Fruit fly (Drosophila melanogaster) whole organism, embryonic: ENCODE data around the gene Gr93d.

Experiments
- Blimp-1 ChIP-seq: fragments of 200-800 bp; sonication (Bioruptor generic); optimal IDR thresholded peaks from 3 replicates; lab custom pipeline; 2018; ENCODE audit warnings: missing biosample characterization, missing genetic modification characterization, mild to moderate bottlenecking, moderate library complexity, missing genetic modification reagents
- CG10654 ChIP-seq: fragments of 200-800 bp; sonication (Bioruptor generic); optimal IDR thresholded peaks from 2 replicates; lab custom pipeline; 2016; ENCODE audit warnings: missing biosample characterization, missing genetic modification characterization
- CG11398 ChIP-seq: fragments of 200-800 bp; sonication (Bioruptor generic); optimal IDR thresholded peaks from 2 replicates; lab custom pipeline; 2016; ENCODE audit warnings: missing biosample characterization, missing genetic modification characterization
- CG11723 ChIP-seq: fragments of 200-800 bp; sonication (Bioruptor generic); optimal IDR thresholded peaks from 2 replicates; lab custom pipeline; 2017; ENCODE audit warnings: missing biosample characterization, mild to moderate bottlenecking, missing genetic modification characterization
- CG12071 ChIP-seq: fragments of 200-800 bp; sonication (Bioruptor generic); optimal IDR thresholded peaks from 3 replicates; lab custom pipeline; 2018; ENCODE audit warnings: missing biosample characterization, mild to moderate bottlenecking, missing genetic modification characterization
- CG12744 ChIP-seq: fragments of 200-800 bp; sonication (Bioruptor generic); optimal IDR thresholded peaks from 2 replicates; lab custom pipeline; 2016; ENCODE audit warnings: missing biosample characterization, missing genetic modification characterization
- CG13287 ChIP-seq: fragments of 200-800 bp; sonication (Bioruptor generic); IDR thresholded peaks from 2 replicates; pipeline ENCODE4 v1.3.6; 2022; ENCODE audit warnings: missing biosample characterization, missing genetic modification characterization; ENCODE audit not compliant: partially characterized antibody
- CG18619 ChIP-seq: fragments of 200-800 bp; sonication (Bioruptor generic); optimal IDR thresholded peaks from 3 replicates; lab custom pipeline; 2017; ENCODE audit warnings: missing biosample characterization, mild to moderate bottlenecking, missing genetic modification characterization
- CG30403 ChIP-seq: fragments of 200-800 bp; sonication (Bioruptor generic); optimal IDR thresholded peaks from 3 replicates; lab custom pipeline; 2016; ENCODE audit warnings: missing biosample characterization, missing genetic modification characterization
- CG34376 ChIP-seq: fragments of 200-800 bp; sonication (Bioruptor generic); optimal IDR thresholded peaks from 2 replicates; lab custom pipeline; 2018; ENCODE audit warnings: missing biosample characterization, mild to moderate bottlenecking, missing genetic modification characterization
- CG3847 ChIP-seq: fragments of 200-800 bp; sonication (Bioruptor generic); IDR thresholded peaks from 2 replicates; pipeline ENCODE4 v1.3.6; 2022; ENCODE audit warnings: missing biosample characterization, missing genetic modification characterization
- CG5953 ChIP-seq: fragments of 200-800 bp; sonication (Bioruptor generic); IDR thresholded peaks from 2 replicates; pipeline ENCODE4 v1.3.6; 2022; ENCODE audit warnings: missing biosample characterization, missing genetic modification characterization
- CG6654 ChIP-seq: fragments of 200-800 bp; sonication (Bioruptor generic); optimal IDR thresholded peaks from 2 replicates; lab custom pipeline; 2017; ENCODE audit warnings: missing biosample characterization, mild to moderate bottlenecking, missing genetic modification characterization
- CG7271 ChIP-seq: fragments of 200-800 bp; sonication (Bioruptor generic); optimal IDR thresholded peaks from 2 replicates; lab custom pipeline; 2018; ENCODE audit warnings: missing biosample characterization, mild to moderate bottlenecking, missing genetic modification characterization, moderate library complexity
- CG7556 ChIP-seq: fragments of 200-800 bp; sonication (Bioruptor generic); optimal IDR thresholded peaks from 2 replicates; lab custom pipeline; 2017; ENCODE audit warnings: missing biosample characterization, mild to moderate bottlenecking, missing genetic modification characterization
- CG7786 ChIP-seq: fragments of 200-800 bp; sonication (Bioruptor generic); optimal IDR thresholded peaks from 2 replicates; lab custom pipeline; 2016; ENCODE audit warnings: missing biosample characterization, missing genetic modification characterization
- CG7928 ChIP-seq: fragments of 200-800 bp; sonication (Bioruptor generic); optimal IDR thresholded peaks from 2 replicates; lab custom pipeline; 2017; ENCODE audit warnings: missing biosample characterization, mild to moderate bottlenecking, missing genetic modification characterization
- CG8290 ChIP-seq, 3 experiments: fragments of 200-800 bp; sonication (Bioruptor generic); optimal IDR thresholded peaks; 2 replicates each; lab custom pipeline; 2016 to 2019; ENCODE audit warnings: missing biosample characterization in 3 of 3, missing genetic modification characterization in 3 of 3, mild to moderate bottlenecking in 2 of 3, moderate library complexity in 1 of 3
- CG8765 ChIP-seq: fragments of 200-800 bp; sonication (Bioruptor generic); IDR thresholded peaks from 2 replicates; pipeline ENCODE4 v1.3.6; 2022; ENCODE audit warnings: missing biosample characterization, missing genetic modification characterization
- CG9437 ChIP-seq: fragments of 200-800 bp; sonication (Bioruptor generic); optimal IDR thresholded peaks from 2 replicates; lab custom pipeline; 2018; ENCODE audit warnings: missing biosample characterization, mild to moderate bottlenecking, missing genetic modification characterization
- Gug ChIP-seq: fragments of 200-800 bp; sonication (Bioruptor generic); IDR thresholded peaks from 4 replicates; pipeline ENCODE4 v1.3.6; 2022; ENCODE audit warnings: missing biosample characterization, missing genetic modification characterization
- Hr39 ChIP-seq: fragments of >200 bp; optimal IDR thresholded peaks from 2 replicates; lab custom pipeline; 2017
- Hr78 ChIP-seq, 2 experiments: fragments of 200-800 bp in 1 of 2; fragments of >200 bp in 1 of 2; sonication (Bioruptor generic) in 1 of 2; optimal IDR thresholded peaks; 2 replicates each; lab custom pipeline; 2017 to 2019; ENCODE audit warnings: missing biosample characterization in 2 of 2, missing genetic modification characterization in 2 of 2, mild to moderate bottlenecking in 1 of 2, moderate library complexity in 1 of 2
- Med ChIP-seq: fragments of 200-800 bp; sonication (Bioruptor generic); peaks from one replicate; lab custom pipeline; 2016; ENCODE audit warnings: missing biosample characterization, missing genetic modification characterization, mild to moderate bottlenecking, inconsistent platforms, moderate library complexity
- Meics ChIP-seq: fragments of 200-800 bp; sonication (Bioruptor generic); optimal IDR thresholded peaks from 2 replicates; lab custom pipeline; 2017; ENCODE audit warnings: missing biosample characterization, mild to moderate bottlenecking, missing genetic modification characterization
- Optix ChIP-seq: fragments of 200-800 bp; sonication (Bioruptor generic); IDR thresholded peaks from 3 replicates; pipeline ENCODE4 v1.3.6; 2022; ENCODE audit warnings: missing biosample characterization, missing genetic modification characterization
- Ptx1 ChIP-seq: fragments of 200-800 bp; sonication (Bioruptor generic); IDR thresholded peaks from 2 replicates; pipeline ENCODE4 v1.3.6; 2022; ENCODE audit warnings: missing biosample characterization, missing genetic modification characterization
- Rx ChIP-seq: fragments of 200-800 bp; sonication (Bioruptor generic); IDR thresholded peaks from 2 replicates; pipeline ENCODE4 v1.3.6; 2022; ENCODE audit warnings: missing biosample characterization, missing genetic modification characterization
- Sry-β ChIP-seq: fragments of 200-800 bp; sonication (Bioruptor generic); optimal IDR thresholded peaks from 2 replicates; lab custom pipeline; 2018; ENCODE audit warnings: missing biosample characterization, mild to moderate bottlenecking, missing genetic modification characterization, moderate library complexity
- Stat92E ChIP-seq, 3 experiments: fragments of >200 bp in 2 of 3; fragments of 200-800 bp in 1 of 3; sonication (Bioruptor generic) in 1 of 3; optimal IDR thresholded peaks; 2 replicates each; lab custom pipeline; 2017 to 2019; ENCODE audit warnings: missing biosample characterization in 3 of 3, missing genetic modification characterization in 3 of 3, mild to moderate bottlenecking in 1 of 3, moderate library complexity in 1 of 3
- Usf ChIP-seq: fragments of 200-800 bp; sonication (Bioruptor generic); optimal IDR thresholded peaks from 2 replicates; lab custom pipeline; 2017; ENCODE audit warnings: missing genotype, missing biosample characterization, missing genetic modification characterization
- ato ChIP-seq: fragments of 200-800 bp; sonication (Bioruptor generic); IDR thresholded peaks from 2 replicates; pipeline ENCODE4 v1.3.6; 2022; ENCODE audit warnings: missing biosample characterization, missing genetic modification characterization; ENCODE audit not compliant: partially characterized antibody
- bab2 ChIP-seq: fragments of 200-800 bp; sonication (Bioruptor generic); optimal IDR thresholded peaks from 2 replicates; lab custom pipeline; 2016; ENCODE audit warnings: missing biosample characterization, missing genetic modification characterization
- btn ChIP-seq: fragments of 200-800 bp; sonication (Bioruptor generic); optimal IDR thresholded peaks from 2 replicates; lab custom pipeline; 2016; ENCODE audit warnings: missing biosample characterization, missing genetic modification characterization
- chinmo ChIP-seq: fragments of 200-800 bp; sonication (Bioruptor generic); IDR thresholded peaks from 4 replicates; pipeline ENCODE4 v1.3.6; 2022; ENCODE audit warnings: missing biosample characterization, missing genetic modification characterization; ENCODE audit not compliant: partially characterized antibody
- fd102C ChIP-seq: fragments of 200-800 bp; sonication (Bioruptor generic); optimal IDR thresholded peaks from 2 replicates; lab custom pipeline; 2018; ENCODE audit warnings: missing biosample characterization, mild to moderate bottlenecking, missing genetic modification characterization, moderate library complexity
- grau ChIP-seq: fragments of 200-800 bp; optimal IDR thresholded peaks from 3 replicates; lab custom pipeline; 2019; ENCODE audit warnings: missing biosample characterization, mild to moderate bottlenecking, missing genetic modification characterization, moderate library complexity
- gro ChIP-seq: fragments of 200-800 bp; sonication (Bioruptor generic); optimal IDR thresholded peaks from 2 replicates; lab custom pipeline; 2016; ENCODE audit warnings: missing biosample characterization, missing genetic modification characterization
- insv ChIP-seq, 2 experiments: fragments of 200-800 bp; sonication (Bioruptor generic); optimal IDR thresholded peaks; 3 replicates each; lab custom pipeline; 2016 to 2018; ENCODE audit warnings: missing biosample characterization in 2 of 2, missing genetic modification characterization in 2 of 2
- kah ChIP-seq: fragments of 200-800 bp; sonication (Bioruptor generic); optimal IDR thresholded peaks from 2 replicates; lab custom pipeline; 2018; ENCODE audit warnings: missing biosample characterization, mild to moderate bottlenecking, missing genetic modification characterization
- kni ChIP-seq: fragments of 200-800 bp; sonication (Bioruptor generic); optimal IDR thresholded peaks from 3 replicates; lab custom pipeline; 2017; ENCODE audit warnings: mild to moderate bottlenecking, missing biosample characterization, missing genetic modification reagents, missing genetic modification characterization
- lola ChIP-seq, 3 experiments: fragments of >200 bp in 2 of 3; fragments of 200-800 bp in 1 of 3; sonication (Bioruptor generic) in 1 of 3; optimal IDR thresholded peaks; 2 replicates each; lab custom pipeline; 2017 to 2019; ENCODE audit warnings: missing biosample characterization in 3 of 3, missing genetic modification characterization in 3 of 3, mild to moderate bottlenecking in 1 of 3, moderate library complexity in 1 of 3
- nmo ChIP-seq: fragments of 200-800 bp; sonication (Bioruptor generic); optimal IDR thresholded peaks from 2 replicates; lab custom pipeline; 2018; ENCODE audit warnings: missing biosample characterization, mild to moderate bottlenecking, missing genetic modification characterization, moderate library complexity
- ranshi ChIP-seq: fragments of 200-800 bp; sonication (Bioruptor generic); IDR thresholded peaks from 2 replicates; pipeline ENCODE4 v1.3.6; 2022; ENCODE audit warnings: missing biosample characterization, missing genetic modification characterization
- sd ChIP-seq: fragments of 200-800 bp; sonication (Bioruptor generic); optimal IDR thresholded peaks from 3 replicates; lab custom pipeline; 2018; ENCODE audit warnings: missing biosample characterization, mild to moderate bottlenecking, missing genetic modification characterization, moderate library complexity
- sens ChIP-seq: fragments of 200-800 bp; sonication (Bioruptor generic); peaks from one replicate; lab custom pipeline; 2016; ENCODE audit warnings: missing biosample characterization, missing genetic modification characterization
- ssp ChIP-seq: fragments of 200-800 bp; sonication (Bioruptor generic); IDR thresholded peaks from 2 replicates; pipeline ENCODE4 v1.3.6; 2022; ENCODE audit warnings: missing biosample characterization, missing genetic modification characterization
- vfl ChIP-seq: fragments of 200-800 bp; sonication (Bioruptor generic); optimal IDR thresholded peaks from 2 replicates; lab custom pipeline; 2016; ENCODE audit warnings: missing biosample characterization, missing genetic modification characterization
- wdn ChIP-seq: fragments of 200-800 bp; sonication (Bioruptor generic); IDR thresholded peaks from 2 replicates; pipeline ENCODE4 v1.3.6; 2022; ENCODE audit warnings: missing biosample characterization, missing genetic modification characterization
- wor ChIP-seq: fragments of 200-800 bp; sonication (Bioruptor generic); IDR thresholded peaks from 2 replicates; pipeline ENCODE4 v1.3.6; 2022; ENCODE audit warnings: missing biosample characterization, missing genetic modification characterization
- zen2 ChIP-seq: fragments of 200-800 bp; sonication (Bioruptor generic); IDR thresholded peaks from 3 replicates; pipeline ENCODE4 v1.3.6; 2022; ENCODE audit warnings: missing biosample characterization, missing genetic modification characterization; ENCODE audit not compliant: partially characterized antibody

Gr93d gene

DNA sequence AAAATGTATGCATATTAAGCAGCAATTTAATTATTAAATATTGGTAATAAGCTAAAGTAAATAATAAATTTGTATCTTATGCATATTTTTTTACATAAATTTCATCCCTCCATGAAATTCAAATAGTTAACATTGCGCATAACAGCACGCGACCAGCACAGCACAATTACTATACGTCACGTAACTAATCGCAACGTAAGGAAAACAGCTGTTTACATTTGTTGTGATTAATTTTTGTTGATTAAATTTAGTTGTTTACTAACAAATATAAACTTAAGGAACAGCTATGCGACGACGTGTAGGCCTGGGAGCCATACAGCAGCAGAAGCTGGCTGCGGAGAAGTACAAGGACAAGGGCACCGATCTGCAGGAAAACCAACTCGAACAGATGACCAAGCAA, 18.5 kb upstream of the Gr93d start, which contains the start of gene lsn (continued):
- TF ChIP-seq CG5953 (GFP tag; lab: Robert Waterston, UW) (no peak), wor (GFP tag; lab: Robert Waterston, UW) (no peak), ranshi (GFP tag; lab: Robert Waterston, UW) (no peak), CG7556 (GFP tag; lab: Kevin White, UChicago) (peak; percentile 17), CG10654 (GFP tag; lab: Kevin White, UChicago) (no peak), chinmo (no peak), kni (GFP tag; lab: Kevin White, UChicago) (no peak), bab2 (GFP tag; lab: Kevin White, UChicago) (no peak), vfl (no peak), Ptx1 (GFP tag; lab: Robert Waterston, UW) (no peak), ssp (GFP tag; lab: Robert Waterston, UW) (no peak), gro (GFP tag; lab: Kevin White, UChicago) (no peak), Rx (GFP tag; lab: Robert Waterston, UW) (no peak), CG13287 (GFP tag; lab: Robert Waterston, UW) (no peak), CG18619 (no peak), grau (peak; percentile 31), CG8765 (no peak), kah (GFP tag; lab: Kevin White, UChicago) (no peak), Med (GFP tag; lab: Kevin White, UChicago) (peak; percentile 30), Gug (no peak), Sry-β (GFP tag; lab: Kevin White, UChicago) (no peak), CG12744 (GFP tag; lab: Kevin White, UChicago) (no peak), btn (GFP tag; lab: Kevin White, UChicago) (no peak), nmo (GFP tag; lab: Kevin White, UChicago) (no peak), wdn (no peak), Optix (no peak), Meics (GFP tag; lab: Kevin White, UChicago) (peak; percentile 48), CG3847 (GFP tag; lab: Robert Waterston, UW) (no peak), CG7928 (GFP tag; lab: Kevin White, UChicago) (no peak), CG30403 (GFP tag; lab: Kevin White, UChicago) (no peak), CG7271 (tag; lab: Kevin White, UChicago) (no peak), CG11398 (no peak), Hr39 (lab: Kevin White, UChicago) (no peak), CG6654 (GFP tag; lab: Kevin White, UChicago) (no peak), insv (GFP tag; optimal IDR thresholded peaks at IDR 0.05; lab: Kevin White, UChicago) (no peak), Usf (GFP tag; lab: Kevin White, UChicago) (no peak), CG34376 (GFP tag; lab: Kevin White, UChicago) (peak; percentile 37), CG11723 (GFP tag; lab: Kevin White, UChicago) (no peak), sd (tag; lab: Kevin White, UChicago) (peak; percentile 65), CG7786 (GFP tag; lab: Kevin White, UChicago) (no peak), Hr78 (GFP tag; optimal IDR thresholded peaks at IDR 0.05; lab: Kevin White, UChicago) (no peak), lola (GFP tag; optimal IDR thresholded peaks at IDR 0.05; lab: Kevin White, UChicago) (peak in 1 of 3 experiments; percentile 31), CG8290 (GFP tag; optimal IDR thresholded peaks at IDR 0.05; lab: Kevin White, UChicago) (no peak), CG8290 (tag; optimal IDR thresholded peaks at IDR 0.05; lab: Kevin White, UChicago) (peak in 1 of 2 experiments; percentile 82), ato (no peak), sens (GFP tag; lab: Kevin White, UChicago) (peak; percentile 49), fd102C (GFP tag; lab: Kevin White, UChicago) (no peak), Stat92E (GFP tag; optimal IDR thresholded peaks at IDR 0.05; lab: Kevin White, UChicago) (no peak), CG12071 (GFP tag; lab: Kevin White, UChicago) (no peak), Blimp-1 (GFP tag; lab: Kevin White, UChicago) (no peak), zen2 (GFP tag; lab: Robert Waterston, UW) (no peak), CG9437 (GFP tag; lab: Kevin White, UChicago) (peak; percentile 100)
